Worm (Caenorhabditis elegans) whole organism, mixed stage, embryonic: ENCODE measurements around the gene Y67D8C.2.

Source experiments
- M03D4.4 ChIP-seq: sonication (generic microtip); optimal IDR thresholded peaks from 2 replicates; lab custom pipeline; 2017; ENCODE audit warnings: mild to moderate bottlenecking, missing genetic modification characterization, missing compliant biosample characterization
- bed-3 ChIP-seq: fragments of 200-800 bp; sonication (Bioruptor generic); optimal IDR thresholded peaks from 3 replicates; lab custom pipeline; 2018; ENCODE audit warnings: mild to moderate bottlenecking, missing genetic modification characterization, moderate library complexity, missing compliant biosample characterization
- blmp-1 ChIP-seq: fragments of 150-350 bp; optimal IDR thresholded peaks from 2 replicates; lab custom pipeline; 2014; ENCODE audit warnings: missing biosample characterization, missing genetic modification characterization
- ceh-39 ChIP-seq: fragments of 150-350 bp; optimal IDR thresholded peaks from 2 replicates; lab custom pipeline; 2014; ENCODE audit warnings: missing biosample characterization, missing genetic modification characterization
- ceh-43 ChIP-seq: fragments of 200-800 bp; sonication (Bioruptor generic); optimal IDR thresholded peaks from 2 replicates; lab custom pipeline; 2018; ENCODE audit warnings: mild to moderate bottlenecking, missing genetic modification characterization, moderate library complexity, missing compliant biosample characterization
- ceh-83 ChIP-seq: fragments of 200-800 bp; sonication (Bioruptor generic); optimal IDR thresholded peaks from 2 replicates; lab custom pipeline; 2018; ENCODE audit warnings: mild to moderate bottlenecking, missing genetic modification characterization, missing compliant biosample characterization
- ces-1 ChIP-seq: fragments of 150-350 bp; optimal IDR thresholded peaks from 2 replicates; lab custom pipeline; 2014; ENCODE audit warnings: missing biosample characterization, missing genetic modification reagents, missing genetic modification characterization
- cnd-1 ChIP-seq: fragments of 200-800 bp; sonication (Bioruptor generic); optimal IDR thresholded peaks from 2 replicates; lab custom pipeline; 2018; ENCODE audit warnings: mild to moderate bottlenecking, missing genetic modification characterization, missing compliant biosample characterization
- drap-1 ChIP-seq: fragments of 200-800 bp; sonication (Bioruptor generic); optimal IDR thresholded peaks from 3 replicates; lab custom pipeline; 2018; ENCODE audit warnings: mild to moderate bottlenecking, missing genetic modification characterization, missing compliant biosample characterization
- elt-1 ChIP-seq: sonication (generic microtip); optimal IDR thresholded peaks from 2 replicates; lab custom pipeline; 2017; ENCODE audit warnings: missing genetic modification characterization, mild to moderate bottlenecking, missing compliant biosample characterization, antibody characterized with exemption, moderate library complexity, borderline replicate concordance; ENCODE audit not compliant: insufficient read depth
- elt-3 ChIP-seq: fragments of 150-350 bp; optimal IDR thresholded peaks from 2 replicates; lab custom pipeline; 2014; ENCODE audit warnings: missing biosample characterization, missing genetic modification characterization
- flh-1 ChIP-seq: fragments of 200-800 bp; sonication (Bioruptor generic); optimal IDR thresholded peaks from 2 replicates; lab custom pipeline; 2018; ENCODE audit warnings: mild to moderate bottlenecking, missing genetic modification characterization, moderate library complexity, missing compliant biosample characterization
- hlh-1 ChIP-seq: fragments of 150-350 bp; optimal IDR thresholded peaks from 2 replicates; lab custom pipeline; 2014; ENCODE audit warnings: missing biosample characterization, missing genetic modification reagents, missing genetic modification characterization
- lin-13 ChIP-seq: fragments of 150-350 bp; optimal IDR thresholded peaks from 2 replicates; lab custom pipeline; 2014; ENCODE audit warnings: missing biosample characterization, missing genetic modification characterization
- lsy-2 ChIP-seq: fragments of 150-350 bp; optimal IDR thresholded peaks from 2 replicates; lab custom pipeline; 2014; ENCODE audit warnings: missing biosample characterization, missing genetic modification characterization
- mab-5 ChIP-seq: fragments of 150-350 bp; optimal IDR thresholded peaks from 2 replicates; lab custom pipeline; 2014; ENCODE audit warnings: missing biosample characterization, missing genetic modification characterization
- mep-1 ChIP-seq: fragments of 150-350 bp; optimal IDR thresholded peaks from 2 replicates; lab custom pipeline; 2017; ENCODE audit warnings: missing biosample characterization, missing genetic modification reagents, missing genetic modification characterization, inconsistent platforms
- mls-2 ChIP-seq: sonication (generic microtip); optimal IDR thresholded peaks from 2 replicates; lab custom pipeline; 2016; ENCODE audit warnings: mild to moderate bottlenecking, missing genetic modification characterization, moderate library complexity, missing compliant biosample characterization
- nhr-12 ChIP-seq: fragments of 150-350 bp; optimal IDR thresholded peaks from 2 replicates; lab custom pipeline; 2014; ENCODE audit warnings: missing biosample characterization, missing genetic modification characterization
- nhr-2 ChIP-seq: fragments of 150-350 bp; optimal IDR thresholded peaks from 2 replicates; lab custom pipeline; 2014; ENCODE audit warnings: missing biosample characterization, missing genetic modification characterization
- nhr-28 ChIP-seq: fragments of 150-350 bp; optimal IDR thresholded peaks from 2 replicates; lab custom pipeline; 2014; ENCODE audit warnings: missing biosample characterization, missing genetic modification characterization
- nhr-76 ChIP-seq: sonication (generic microtip); optimal IDR thresholded peaks from 2 replicates; lab custom pipeline; 2017; ENCODE audit warnings: missing biosample characterization, missing genetic modification characterization
- pha-4 ChIP-seq: fragments of 150-350 bp; optimal IDR thresholded peaks from 2 replicates; lab custom pipeline; 2018; ENCODE audit warnings: missing biosample characterization, missing genetic modification reagents, missing genetic modification characterization
- sem-2 ChIP-seq: fragments of 200-800 bp; sonication (Bioruptor generic); optimal IDR thresholded peaks from 2 replicates; lab custom pipeline; 2018; ENCODE audit warnings: mild to moderate bottlenecking, missing genetic modification characterization, missing compliant biosample characterization
- snpc-4 ChIP-seq: fragments of 150-350 bp; optimal IDR thresholded peaks from 2 replicates; lab custom pipeline; 2014; ENCODE audit warnings: missing biosample characterization, missing genetic modification characterization
- sptf-1 ChIP-seq: sonication (generic microtip); optimal IDR thresholded peaks from 2 replicates; lab custom pipeline; 2017; ENCODE audit warnings: mild to moderate bottlenecking, missing genetic modification characterization, moderate library complexity, missing compliant biosample characterization
- tbx-8 ChIP-seq: fragments of 200-800 bp; sonication (Bioruptor generic); optimal IDR thresholded peaks from 2 replicates; lab custom pipeline; 2018; ENCODE audit warnings: mild to moderate bottlenecking, missing genetic modification characterization, moderate library complexity, missing compliant biosample characterization
- unc-120 ChIP-seq: sonication (generic microtip); optimal IDR thresholded peaks from 2 replicates; lab custom pipeline; 2017; ENCODE audit warnings: missing genetic modification characterization, missing compliant biosample characterization; ENCODE audit not compliant: poor library complexity, severe bottlenecking
- unc-39 ChIP-seq: fragments of 150-350 bp; optimal IDR thresholded peaks from 2 replicates; lab custom pipeline; 2014; ENCODE audit warnings: missing biosample characterization, missing genetic modification characterization
- unc-62 ChIP-seq: fragments of 150-350 bp; optimal IDR thresholded peaks from 2 replicates; lab custom pipeline; 2014; ENCODE audit warnings: missing biosample characterization, missing genetic modification reagents, missing genetic modification characterization
- zip-8 ChIP-seq: fragments of 150-350 bp; optimal IDR thresholded peaks from 2 replicates; lab custom pipeline; 2014; ENCODE audit warnings: missing biosample characterization, missing genetic modification characterization
- ztf-11 ChIP-seq: fragments of 150-350 bp; optimal IDR thresholded peaks from 2 replicates; lab custom pipeline; 2014; ENCODE audit warnings: missing biosample characterization, missing genetic modification characterization

The Y67D8C.2 gene

ce11 chrIV:3055320-3055719, 16.8 kb upstream of the Y67D8C.2 start:
- TF ChIP-seq flh-1 (GFP tag; lab: Kevin White, UChicago) (no peak), ces-1 (peak; percentile 4), snpc-4 (tag; lab: Kevin White, UChicago) (no peak), pha-4 (tag; lab: Kevin White, UChicago) (no peak), blmp-1 (tag; lab: Kevin White, UChicago) (no peak), mep-1 (peak; percentile 1), zip-8 (tag; lab: Kevin White, UChicago) (no peak), sem-2 (GFP tag; lab: Kevin White, UChicago) (no peak), elt-1 (no peak), sptf-1 (tag; lab: Kevin White, UChicago) (peak; percentile 24), ceh-43 (GFP tag; lab: Kevin White, UChicago) (peak; percentile 69), lsy-2 (tag; lab: Kevin White, UChicago) (peak; percentile 44)

DNA sequence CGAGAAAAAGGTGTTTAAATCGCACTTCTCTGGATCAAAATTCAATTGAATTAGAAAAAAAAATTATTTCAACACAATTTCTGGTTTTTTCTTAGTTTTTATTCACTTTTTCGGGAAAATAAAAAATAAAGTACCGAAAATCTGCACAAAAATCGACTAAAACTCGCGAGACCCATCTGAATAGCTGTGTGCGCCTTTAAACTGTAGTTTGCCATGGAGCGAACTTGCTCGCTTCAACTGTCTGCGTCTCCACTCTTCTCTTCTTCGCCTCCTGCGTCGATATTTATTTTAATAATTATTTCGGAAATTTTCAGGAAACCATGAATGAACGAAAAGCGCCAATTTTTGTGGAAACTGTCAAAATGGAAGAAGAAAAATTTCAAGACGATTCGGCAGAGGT, 16.2 kb upstream of the Y67D8C.2 start:
- TF ChIP-seq nhr-28 = no peak
- TF ChIP-seq unc-120 (tag; lab: Kevin White, UChicago) = no peak
- TF ChIP-seq drap-1 (GFP tag; lab: Kevin White, UChicago) = no peak
- no peak for TF ChIP-seq mls-2 (tag; lab: Kevin White, UChicago)
- no peak for TF ChIP-seq M03D4.4 (tag; lab: Kevin White, UChicago)
- peak; percentile 1 for TF ChIP-seq lin-13 (tag; lab: Kevin White, UChicago)
- no peak for TF ChIP-seq mab-5 (tag; lab: Kevin White, UChicago)
- peak; percentile 31 for TF ChIP-seq mep-1
- TF ChIP-seq unc-62 (GFP tag; lab: Kevin White, UChicago) = no peak
- TF ChIP-seq lsy-2 (tag; lab: Kevin White, UChicago) = peak; percentile 53
- TF ChIP-seq ceh-39 (tag; lab: Kevin White, UChicago) = peak; percentile 7
- no peak for TF ChIP-seq hlh-1 (tag; lab: Kevin White, UChicago)
- no peak for TF ChIP-seq nhr-76 (tag; lab: Kevin White, UChicago)
- no peak for TF ChIP-seq elt-3 (tag; lab: Kevin White, UChicago)
- TF ChIP-seq unc-39 (tag; lab: Kevin White, UChicago) = no peak
- no peak for TF ChIP-seq pha-4 (tag; lab: Kevin White, UChicago)
- TF ChIP-seq ceh-43 (GFP tag; lab: Kevin White, UChicago) = no peak
- no peak for TF ChIP-seq tbx-8 (GFP tag; lab: Kevin White, UChicago)
- TF ChIP-seq, all 35 proteins: peak for 4

DNA sequence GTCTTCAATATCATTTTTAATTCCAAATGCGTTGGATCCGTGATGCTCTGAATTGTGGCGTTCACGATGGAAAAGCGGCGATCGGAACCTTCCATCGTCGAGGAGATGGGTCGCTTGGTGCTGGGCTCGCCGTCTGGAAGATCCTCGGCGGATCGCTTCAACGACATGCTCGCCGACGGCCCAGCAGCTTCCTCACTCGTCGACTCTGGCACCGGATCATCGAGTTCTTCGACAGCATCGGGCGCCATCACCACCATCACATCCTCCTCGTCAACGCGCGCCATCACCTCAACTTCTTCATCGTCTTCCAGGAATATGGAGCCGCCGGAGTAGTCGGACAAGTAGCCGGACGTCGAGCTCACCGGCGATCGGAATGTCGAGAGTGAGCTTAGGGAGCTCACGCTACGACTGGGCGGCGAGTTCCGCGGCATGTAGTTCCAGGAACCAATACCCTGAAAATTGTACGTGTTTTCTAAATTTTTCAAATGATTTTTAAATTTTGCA, 9.1 kb upstream of the Y67D8C.2 start, which contains the start of gene Y67D8C.6:
Y67D8C.6 (minus strand) TSS at position 454 of the 504 bp plus-strand sequence.
- TF ChIP-seq pha-4 (tag; lab: Kevin White, UChicago) (no peak), drap-1 (GFP tag; lab: Kevin White, UChicago) (no peak), nhr-28 (no peak), mab-5 (tag; lab: Kevin White, UChicago) (no peak), cnd-1 (tag; lab: Kevin White, UChicago) (no peak), flh-1 (GFP tag; lab: Kevin White, UChicago) (no peak), tbx-8 (GFP tag; lab: Kevin White, UChicago) (no peak), snpc-4 (tag; lab: Kevin White, UChicago) (no peak), nhr-76 (tag; lab: Kevin White, UChicago) (no peak), unc-39 (tag; lab: Kevin White, UChicago) (no peak), ztf-11 (no peak), bed-3 (GFP tag; lab: Kevin White, UChicago) (no peak), blmp-1 (tag; lab: Kevin White, UChicago) (no peak)

DNA sequence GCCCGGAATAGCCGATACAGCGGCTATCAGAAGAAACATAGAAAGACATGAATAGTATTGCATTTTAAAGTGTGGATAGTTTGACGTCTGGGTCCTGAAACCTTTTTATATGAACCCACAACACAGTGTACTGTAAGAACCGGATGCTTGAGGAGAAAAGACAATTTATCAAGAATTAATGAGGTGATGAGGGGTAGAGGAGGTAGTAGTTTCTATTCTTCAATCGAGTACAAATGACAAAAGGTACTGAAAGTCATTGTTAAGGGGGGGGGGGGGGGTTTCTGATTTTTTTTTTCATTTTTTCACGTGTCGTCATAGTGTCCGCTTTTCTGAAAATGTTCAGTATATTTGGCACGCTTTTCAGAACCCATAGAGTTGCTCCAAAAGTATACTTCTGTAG, 5.3 kb upstream of the Y67D8C.2 start, which contains the start of gene Y67D8C.7:
Y67D8C.7 (minus strand) TSS at position 101 of the 400 bp plus-strand sequence.
- TF ChIP-seq unc-62 (GFP tag; lab: Kevin White, UChicago) = no peak
- TF ChIP-seq nhr-2 (tag; lab: Kevin White, UChicago) = no peak
- TF ChIP-seq lin-13 (tag; lab: Kevin White, UChicago) = no peak
- no peak for TF ChIP-seq sptf-1 (tag; lab: Kevin White, UChicago)
- TF ChIP-seq nhr-12 (tag; lab: Kevin White, UChicago) = no peak
- TF ChIP-seq flh-1 (GFP tag; lab: Kevin White, UChicago) = no peak
- no peak for TF ChIP-seq ceh-83 (GFP tag; lab: Kevin White, UChicago)
